Fruit fly (Drosophila melanogaster): Measurements from ENCODE around the gene CG42502.

CG42502 gene

dm6 chr2L:18839143-18839872 is 28.3 kb upstream of the CG42502 start, which contains the start of gene CG10600 (continued):
- TF ChIP-seq prd (optimal IDR thresholded peaks at IDR 0.05) = no peak
- TF ChIP-seq prd (GFP tag; IDR thresholded peaks at IDR 0.05) = peak; percentile 54; the same call in 2 of the 3 replicates
- peak; percentile 97 for TF ChIP-seq HmgD (GFP tag; optimal IDR thresholded peaks at IDR 0.05)
- TF ChIP-seq sqz (GFP tag; optimal IDR thresholded peaks at IDR 0.05) = peak; percentile 99
- TF ChIP-seq Doc2 (GFP tag; IDR thresholded peaks at IDR 0.05) = 0 out of 2 replicates have a peak, but pooled peaks have one; percentile 47
- peak; percentile 58 for TF ChIP-seq CG7928 (GFP tag; optimal IDR thresholded peaks at IDR 0.05)
- TF ChIP-seq Nf-YB (GFP tag; optimal IDR thresholded peaks at IDR 0.05) = peak; percentile 47
- peak; percentile 30 for TF ChIP-seq ash1 (GFP tag; optimal IDR thresholded peaks at IDR 0.05)
- peak; percentile 62 for TF ChIP-seq ewg (GFP tag; optimal IDR thresholded peaks at IDR 0.05)
- TF ChIP-seq Dek (tag; optimal IDR thresholded peaks at IDR 0.05) = peak; percentile 80
- TF ChIP-seq mam (GFP tag; optimal IDR thresholded peaks at IDR 0.05) = peak; percentile 92
- TF ChIP-seq CG12744 (GFP tag; optimal IDR thresholded peaks at IDR 0.05) = peak; percentile 89
- TF ChIP-seq CHES-1-like (GFP tag; optimal IDR thresholded peaks at IDR 0.05) = peak; percentile 97
- peak; percentile 80 for TF ChIP-seq eyg (GFP tag; optimal IDR thresholded peaks at IDR 0.05)
- peak; percentile 97 for TF ChIP-seq CG6791 (GFP tag; IDR thresholded peaks at IDR 0.05; ENCODE audit: partially characterized antibody)
- peak; percentile 91 for TF ChIP-seq onecut (GFP tag; IDR thresholded peaks at IDR 0.05)
- no peak for TF ChIP-seq Lim3 (GFP tag; IDR thresholded peaks at IDR 0.05)
- TF ChIP-seq CG17612 (GFP tag; IDR thresholded peaks at IDR 0.05) = peak; percentile 43; the same call in 1 of the 2 replicates
- peak; percentile 85 for TF ChIP-seq CG9876 (GFP tag; optimal IDR thresholded peaks at IDR 0.05)
- peak; percentile 50 for TF ChIP-seq CG10979 (tag; optimal IDR thresholded peaks at IDR 0.05)
- TF ChIP-seq Ets65A (GFP tag) = peak; percentile 99
- TF ChIP-seq Dref (GFP tag; IDR thresholded peaks at IDR 0.05) = peak; percentile 82
- TF ChIP-seq nerfin-2 (GFP tag; IDR thresholded peaks at IDR 0.05; ENCODE audit: partially characterized antibody) = peak; percentile 66
- TF ChIP-seq CG33557 (GFP tag; optimal IDR thresholded peaks at IDR 0.05) = peak; percentile 46
- TF ChIP-seq C15 (GFP tag; IDR thresholded peaks at IDR 0.05) = no peak
- TF ChIP-seq sob (GFP tag; IDR thresholded peaks at IDR 0.05) = peak; percentile 92
- TF ChIP-seq luna (GFP tag; optimal IDR thresholded peaks at IDR 0.05) = peak; percentile 70
- no peak for TF ChIP-seq Gsc (GFP tag; IDR thresholded peaks at IDR 0.05)
- TF ChIP-seq Fer2 (tag; optimal IDR thresholded peaks at IDR 0.05) = peak; percentile 41
- peak; percentile 35 for TF ChIP-seq CG10431 (GFP tag; optimal IDR thresholded peaks at IDR 0.05)
- TF ChIP-seq CG15011 (GFP tag; optimal IDR thresholded peaks at IDR 0.05) = no peak
- TF ChIP-seq Deaf1 (tag; optimal IDR thresholded peaks at IDR 0.05) = no peak
- peak; percentile 74 for TF ChIP-seq Atf-2 (GFP tag; optimal IDR thresholded peaks at IDR 0.05)
- peak; percentile 55 for TF ChIP-seq kni (GFP tag; optimal IDR thresholded peaks at IDR 0.05)
- TF ChIP-seq ap (GFP tag; IDR thresholded peaks at IDR 0.05) = no peak
- TF ChIP-seq lab (GFP tag; optimal IDR thresholded peaks at IDR 0.05) = peak; percentile 89
- no peak for TF ChIP-seq danr (GFP tag; IDR thresholded peaks at IDR 0.05)
- TF ChIP-seq D19A (tag; optimal IDR thresholded peaks at IDR 0.05) = no peak
- peak; percentile 59 for TF ChIP-seq CG14667 (GFP tag; IDR thresholded peaks at IDR 0.05)
- TF ChIP-seq MESR4 (GFP tag; optimal IDR thresholded peaks at IDR 0.05) = peak; percentile 84
- TF ChIP-seq rib (GFP tag; IDR thresholded peaks at IDR 0.05) = peak; percentile 96
- no peak for TF ChIP-seq z (GFP tag; IDR thresholded peaks at IDR 0.05)
- TF ChIP-seq CG14441 (GFP tag; IDR thresholded peaks at IDR 0.05) = peak; percentile 63
- peak; percentile 30 for TF ChIP-seq ac (GFP tag; optimal IDR thresholded peaks at IDR 0.05)
- TF ChIP-seq Nf-YC (tag; optimal IDR thresholded peaks at IDR 0.05) = peak; percentile 59
- peak; percentile 59 for TF ChIP-seq gsb-n (tag; optimal IDR thresholded peaks at IDR 0.05)
- TF ChIP-seq GATAe (GFP tag; conservative IDR thresholded peaks at IDR 0.05) = no peak
- peak; percentile 90 for TF ChIP-seq CG13287 (GFP tag; IDR thresholded peaks at IDR 0.05; ENCODE audit: partially characterized antibody)
- TF ChIP-seq CG3163 (GFP tag; optimal IDR thresholded peaks at IDR 0.05) = peak; percentile 80
- TF ChIP-seq Stat92E (GFP tag; optimal IDR thresholded peaks at IDR 0.05) = peak in 1 of 3 experiments; percentile 82
